Worm (Caenorhabditis elegans): ENCODE measurements around the gene F20G2.3.

ce11 chrV:13757349-13757748 lies 10.9 kb downstream of the F20G2.3 start:
- TF ChIP-seq lin-13 (GFP tag; optimal IDR thresholded peaks at IDR 0.05) = peak; percentile 25
- TF ChIP-seq nhr-12 (tag; optimal IDR thresholded peaks at IDR 0.05) = no peak
